Worm (Caenorhabditis elegans) whole organism, mixed stage, embryonic: ENCODE data around the gene K09B11.4.
"Not testable (repeated sequence)": the region's sequence is repeated elsewhere in the genome, so short reads cannot be mapped to it uniquely, and the experiment has no call there.

Experiments used
- bed-3 ChIP-seq: fragments of 200-800 bp; sonication (Bioruptor generic); optimal IDR thresholded peaks from 3 replicates; lab custom pipeline; 2018; ENCODE audit warnings: mild to moderate bottlenecking, missing genetic modification characterization, moderate library complexity, missing compliant biosample characterization
- ceh-43 ChIP-seq: fragments of 200-800 bp; sonication (Bioruptor generic); optimal IDR thresholded peaks from 2 replicates; lab custom pipeline; 2018; ENCODE audit warnings: mild to moderate bottlenecking, missing genetic modification characterization, moderate library complexity, missing compliant biosample characterization
- ceh-83 ChIP-seq: fragments of 200-800 bp; sonication (Bioruptor generic); optimal IDR thresholded peaks from 2 replicates; lab custom pipeline; 2018; ENCODE audit warnings: mild to moderate bottlenecking, missing genetic modification characterization, missing compliant biosample characterization
- ces-1 ChIP-seq: fragments of 150-350 bp; optimal IDR thresholded peaks from 2 replicates; lab custom pipeline; 2014; ENCODE audit warnings: missing biosample characterization, missing genetic modification reagents, missing genetic modification characterization
- cnd-1 ChIP-seq: fragments of 200-800 bp; sonication (Bioruptor generic); optimal IDR thresholded peaks from 2 replicates; lab custom pipeline; 2018; ENCODE audit warnings: mild to moderate bottlenecking, missing genetic modification characterization, missing compliant biosample characterization
- drap-1 ChIP-seq: fragments of 200-800 bp; sonication (Bioruptor generic); optimal IDR thresholded peaks from 3 replicates; lab custom pipeline; 2018; ENCODE audit warnings: mild to moderate bottlenecking, missing genetic modification characterization, missing compliant biosample characterization
- elt-1 ChIP-seq: sonication (generic microtip); optimal IDR thresholded peaks from 2 replicates; lab custom pipeline; 2017; ENCODE audit warnings: missing genetic modification characterization, mild to moderate bottlenecking, missing compliant biosample characterization, antibody characterized with exemption, moderate library complexity, borderline replicate concordance; ENCODE audit not compliant: insufficient read depth
- elt-3 ChIP-seq: fragments of 150-350 bp; optimal IDR thresholded peaks from 2 replicates; lab custom pipeline; 2014; ENCODE audit warnings: missing biosample characterization, missing genetic modification characterization
- flh-1 ChIP-seq: fragments of 200-800 bp; sonication (Bioruptor generic); optimal IDR thresholded peaks from 2 replicates; lab custom pipeline; 2018; ENCODE audit warnings: mild to moderate bottlenecking, missing genetic modification characterization, moderate library complexity, missing compliant biosample characterization
- hlh-1 ChIP-seq: fragments of 150-350 bp; optimal IDR thresholded peaks from 2 replicates; lab custom pipeline; 2014; ENCODE audit warnings: missing biosample characterization, missing genetic modification reagents, missing genetic modification characterization
- mab-5 ChIP-seq: fragments of 150-350 bp; optimal IDR thresholded peaks from 2 replicates; lab custom pipeline; 2014; ENCODE audit warnings: missing biosample characterization, missing genetic modification characterization
- mep-1 ChIP-seq: fragments of 150-350 bp; optimal IDR thresholded peaks from 2 replicates; lab custom pipeline; 2017; ENCODE audit warnings: missing biosample characterization, missing genetic modification reagents, missing genetic modification characterization, inconsistent platforms
- nhr-12 ChIP-seq: fragments of 150-350 bp; optimal IDR thresholded peaks from 2 replicates; lab custom pipeline; 2014; ENCODE audit warnings: missing biosample characterization, missing genetic modification characterization
- nhr-2 ChIP-seq: fragments of 150-350 bp; optimal IDR thresholded peaks from 2 replicates; lab custom pipeline; 2014; ENCODE audit warnings: missing biosample characterization, missing genetic modification characterization
- nhr-237 ChIP-seq: fragments of 150-350 bp; optimal IDR thresholded peaks from 2 replicates; lab custom pipeline; 2014; ENCODE audit warnings: missing biosample characterization, missing genetic modification characterization
- nhr-28 ChIP-seq: fragments of 150-350 bp; optimal IDR thresholded peaks from 2 replicates; lab custom pipeline; 2014; ENCODE audit warnings: missing biosample characterization, missing genetic modification characterization
- nhr-76 ChIP-seq: sonication (generic microtip); optimal IDR thresholded peaks from 2 replicates; lab custom pipeline; 2017; ENCODE audit warnings: missing biosample characterization, missing genetic modification characterization
- pha-4 ChIP-seq: fragments of 150-350 bp; optimal IDR thresholded peaks from 2 replicates; lab custom pipeline; 2018; ENCODE audit warnings: missing biosample characterization, missing genetic modification reagents, missing genetic modification characterization
- sem-2 ChIP-seq: fragments of 200-800 bp; sonication (Bioruptor generic); optimal IDR thresholded peaks from 2 replicates; lab custom pipeline; 2018; ENCODE audit warnings: mild to moderate bottlenecking, missing genetic modification characterization, missing compliant biosample characterization
- sptf-1 ChIP-seq: sonication (generic microtip); optimal IDR thresholded peaks from 2 replicates; lab custom pipeline; 2017; ENCODE audit warnings: mild to moderate bottlenecking, missing genetic modification characterization, moderate library complexity, missing compliant biosample characterization
- unc-120 ChIP-seq: sonication (generic microtip); optimal IDR thresholded peaks from 2 replicates; lab custom pipeline; 2017; ENCODE audit warnings: missing genetic modification characterization, missing compliant biosample characterization; ENCODE audit not compliant: poor library complexity, severe bottlenecking
- unc-39 ChIP-seq: fragments of 150-350 bp; optimal IDR thresholded peaks from 2 replicates; lab custom pipeline; 2014; ENCODE audit warnings: missing biosample characterization, missing genetic modification characterization
- unc-62 ChIP-seq: fragments of 150-350 bp; optimal IDR thresholded peaks from 2 replicates; lab custom pipeline; 2014; ENCODE audit warnings: missing biosample characterization, missing genetic modification reagents, missing genetic modification characterization
- zip-8 ChIP-seq: fragments of 150-350 bp; optimal IDR thresholded peaks from 2 replicates; lab custom pipeline; 2014; ENCODE audit warnings: missing biosample characterization, missing genetic modification characterization

Gene K09B11.4

ce11 chrIV:13433904-13434303, 4.6 kb downstream of the K09B11.4 start, which contains the start of gene K09B11.5:
K09B11.5 (minus strand) TSS chrIV:13434004.
- TF ChIP-seq unc-39; unc-120 (tag; lab: Kevin White, UChicago); sem-2: not testable (repeated sequence)

- TF ChIP-seq zip-8 (tag; lab: Kevin White, UChicago): peak; percentile 90
- TF ChIP-seq, all 35 proteins: peak for 1; not testable (repeated sequence) for 34
Observed at ce11 chrIV:13441715-13442114, 12.4 kb downstream of the K09B11.4 start.

- no peak for TF ChIP-seq nhr-76
- no peak for TF ChIP-seq unc-62
- TF ChIP-seq elt-3 (tag; lab: Kevin White, UChicago): no peak
- TF ChIP-seq nhr-12: no peak
- TF ChIP-seq mab-5: no peak
- no peak for TF ChIP-seq sptf-1 (tag; lab: Kevin White, UChicago)
- no peak for TF ChIP-seq bed-3
Observed at ce11 chrIV:13445275-13445674, 15.9 kb downstream of the K09B11.4 start, which contains the start of gene mam-3. mam-3 (minus strand) TSS chrIV:13445375.

- TF ChIP-seq bed-3 (no peak), unc-62 (no peak), nhr-28 (tag; lab: Kevin White, UChicago) (no peak), sptf-1 (tag; lab: Kevin White, UChicago) (no peak), pha-4 (tag; lab: Kevin White, UChicago) (no peak), mep-1 (tag; lab: Kevin White, UChicago) (no peak), unc-120 (tag; lab: Kevin White, UChicago) (no peak), ces-1 (no peak), drap-1 (GFP tag; lab: Kevin White, UChicago) (no peak), ceh-83 (GFP tag; lab: Kevin White, UChicago) (no peak), flh-1 (GFP tag; lab: Kevin White, UChicago) (no peak), elt-1 (no peak)
Observed at ce11 chrIV:13450740-13451139, 21.4 kb downstream of the K09B11.4 start.

ce11 chrIV:13453509-13453908, 24.2 kb downstream of the K09B11.4 start:
- TF ChIP-seq mep-1 (tag; lab: Kevin White, UChicago) (peak; percentile 54), pha-4 (tag; lab: Kevin White, UChicago) (no peak)

- TF ChIP-seq ceh-83 (GFP tag; lab: Kevin White, UChicago) (no peak), sptf-1 (tag; lab: Kevin White, UChicago) (no peak), mab-5 (no peak), nhr-2 (tag; lab: Kevin White, UChicago) (no peak), cnd-1 (tag; lab: Kevin White, UChicago) (no peak), ceh-43 (GFP tag; lab: Kevin White, UChicago) (no peak), nhr-76 (no peak), unc-120 (tag; lab: Kevin White, UChicago) (no peak), unc-62 (no peak), hlh-1 (tag; lab: Kevin White, UChicago) (no peak)
Observed at ce11 chrIV:13454698-13455097, 25.4 kb downstream of the K09B11.4 start, which contains the start of gene uso-1. uso-1 (minus strand) TSS chrIV:13454798.

- TF ChIP-seq nhr-237 (tag; lab: Kevin White, UChicago); elt-3 (tag; lab: Kevin White, UChicago); unc-62: not testable (repeated sequence)
Observed at ce11 chrIV:13455200-13455599, 25.9 kb downstream of the K09B11.4 start, which contains the start of gene Y38H8A.7. Y38H8A.7 (plus strand) TSS chrIV:13455500.

ce11 chrIV:13456893-13457292, 27.6 kb downstream of the K09B11.4 start:
- TF ChIP-seq pha-4 (tag; lab: Kevin White, UChicago) (no peak), unc-120 (tag; lab: Kevin White, UChicago) (no peak)
